Worm (Caenorhabditis elegans): ENCODE data around the gene F18H3.4.

The F18H3.4 gene

DNA sequence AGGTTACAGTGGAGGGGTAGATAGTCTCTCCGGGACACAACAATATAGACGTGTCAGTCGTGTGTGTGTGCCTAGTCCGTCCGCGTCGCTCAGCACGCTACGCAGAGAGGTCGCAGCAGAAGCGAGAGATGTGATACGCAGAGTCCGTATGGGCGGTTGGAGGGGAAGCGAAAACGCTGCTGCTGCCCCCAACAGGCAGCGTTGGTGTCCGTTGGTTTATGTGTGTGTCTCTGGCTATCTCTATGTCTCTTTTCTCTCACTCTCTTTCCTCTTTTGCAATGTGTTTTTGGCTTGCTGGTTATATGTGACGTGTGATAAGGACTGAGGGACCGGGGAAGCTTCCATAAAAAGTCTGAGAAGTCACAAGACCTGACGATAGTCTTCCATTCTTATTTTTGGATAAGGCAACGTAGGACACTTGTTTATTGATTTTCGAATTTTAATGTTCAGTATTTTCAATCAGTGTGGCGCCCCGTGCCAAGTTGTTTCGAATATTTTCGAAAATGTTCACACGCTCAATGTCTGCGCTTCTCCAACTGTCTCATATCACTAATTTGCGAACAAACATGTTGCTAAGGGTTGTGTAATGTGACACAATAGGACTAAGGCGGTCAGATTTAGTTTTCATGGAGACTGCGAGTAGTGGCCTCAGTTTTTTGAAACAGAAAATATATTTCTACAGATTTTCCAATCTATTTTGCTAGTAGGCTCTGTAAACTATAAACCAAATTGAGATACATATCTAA lies 1.4 kb upstream of the F18H3.4 start, which contains the start of gene pab-2 (continued):
- TF ChIP-seq rnt-1 (tag; optimal IDR thresholded peaks at IDR 0.05) (peak; percentile 80), aly-2 (tag; optimal IDR thresholded peaks at IDR 0.05) (no peak), sox-4 (tag; optimal IDR thresholded peaks at IDR 0.05) (peak; percentile 11), nhr-19 (GFP tag; conservative IDR thresholded peaks at IDR 0.05) (peak; percentile 70), jun-1 (tag; optimal IDR thresholded peaks at IDR 0.05) (peak; percentile 82), swsn-7 (tag; optimal IDR thresholded peaks at IDR 0.05) (peak; percentile 70), unc-130 (tag; optimal IDR thresholded peaks at IDR 0.05) (peak; percentile 64), nhr-28 (tag; optimal IDR thresholded peaks at IDR 0.05) (no peak), elt-3 (tag; optimal IDR thresholded peaks at IDR 0.05) (peak in 3 of 6 experiments; percentile 32 to 44 (median 38)), irx-1 (tag; optimal IDR thresholded peaks at IDR 0.05) (peak; percentile 34), dsc-1 (tag; optimal IDR thresholded peaks at IDR 0.05) (peak; percentile 21), ceh-90 (tag; optimal IDR thresholded peaks at IDR 0.05) (no peak), ztf-11 (tag; optimal IDR thresholded peaks at IDR 0.05) (peak in 1 of 2 experiments; percentile 22), efl-3 (GFP tag; optimal IDR thresholded peaks at IDR 0.05) (no peak), ztf-4 (tag; optimal IDR thresholded peaks at IDR 0.05) (peak; percentile 74), dpl-1 (GFP tag; optimal IDR thresholded peaks at IDR 0.05) (peak in 1 of 3 experiments; percentile 12), mdl-1 (tag; optimal IDR thresholded peaks at IDR 0.05) (peak in 1 of 2 experiments; percentile 85), nhr-84 (tag; optimal IDR thresholded peaks at IDR 0.05) (no peak), mab-9 (GFP tag; IDR thresholded peaks at IDR 0.05) (0 out of 2 replicates have a peak, but pooled peaks have one; percentile 35), nhr-90 (tag; optimal IDR thresholded peaks at IDR 0.05; ENCODE audit: poor library complexity) (peak; percentile 83), egl-27 (tag; optimal IDR thresholded peaks at IDR 0.05) (peak in 1 of 2 experiments; percentile 17), tbx-2 (tag; optimal IDR thresholded peaks at IDR 0.05) (peak; percentile 71), nhr-47 (tag; optimal IDR thresholded peaks at IDR 0.05) (peak; percentile 78), nhr-12 (tag; optimal IDR thresholded peaks at IDR 0.05) (no peak), efl-1 (optimal IDR thresholded peaks at IDR 0.05) (peak; percentile 36 to 48), efl-1 (GFP tag; optimal IDR thresholded peaks at IDR 0.05 in 1 of 2) (peak in 1 of 2 experiments; percentile 90), lin-14 (GFP tag; optimal IDR thresholded peaks at IDR 0.05) (peak; percentile 94), mep-1 (tag; optimal IDR thresholded peaks at IDR 0.05) (peak; percentile 69), nhr-71 (tag; optimal IDR thresholded peaks at IDR 0.05) (peak; percentile 90), ceh-88 (GFP tag; IDR thresholded peaks at IDR 0.05) (no peak), nhr-237 (tag; optimal IDR thresholded peaks at IDR 0.05) (no peak), lin-35 (GFP tag; optimal IDR thresholded peaks at IDR 0.05) (peak; percentile 48 to 61), F16B12.6 (tag; optimal IDR thresholded peaks at IDR 0.05) (no peak), Y116A8C.19 (tag; optimal IDR thresholded peaks at IDR 0.05; ENCODE audit: borderline replicate concordance) (no peak), hlh-4 (tag; optimal IDR thresholded peaks at IDR 0.05) (no peak), C16A3.4 (tag; optimal IDR thresholded peaks at IDR 0.05) (peak; percentile 56), ets-5 (GFP tag; IDR thresholded peaks at IDR 0.05) (no peak), fkh-10 (GFP tag; optimal IDR thresholded peaks at IDR 0.05) (no peak), fkh-4 (tag; optimal IDR thresholded peaks at IDR 0.05; ENCODE audit: borderline replicate concordance) (no peak), skn-1 (tag; optimal IDR thresholded peaks at IDR 0.05) (peak; percentile 38), unc-86 (tag; optimal IDR thresholded peaks at IDR 0.05) (peak; percentile 60)

All from whole organism, L1 larva.